Worm (Caenorhabditis elegans): ENCODE measurements around the gene R02F11.2.

DNA sequence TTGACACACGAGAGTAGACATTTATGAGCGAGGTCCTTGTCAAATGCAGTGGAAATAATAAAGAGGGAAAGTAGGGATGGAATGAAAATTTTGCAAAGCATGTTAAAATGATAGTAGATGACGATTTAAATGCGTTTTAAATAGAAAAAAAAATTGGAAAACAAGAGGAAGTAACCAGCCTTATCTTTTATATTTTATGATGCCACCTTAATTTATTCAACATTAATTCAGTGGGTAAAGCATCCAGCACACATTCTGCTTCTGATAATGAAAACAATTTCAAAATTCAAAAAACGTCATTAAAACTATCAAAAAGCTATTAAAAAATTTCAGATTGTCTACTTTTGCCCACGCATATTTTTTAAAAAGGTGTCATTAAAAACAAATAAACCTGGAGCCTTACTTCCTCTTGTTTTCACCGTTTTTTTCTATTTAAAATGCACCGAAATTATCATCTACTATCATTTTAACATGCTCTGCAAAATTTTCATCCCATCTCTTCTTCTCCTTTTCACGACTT, 9.0 kb upstream of the R02F11.2 start, which contains the start of the genes Y60C6A.2 and Y60C6A.3:
- TF ChIP-seq ZK546.5 (tag; optimal IDR thresholded peaks at IDR 0.05) (no peak), nhr-237 (tag; optimal IDR thresholded peaks at IDR 0.05) (no peak)
